Fruit fly (Drosophila melanogaster) whole organism, embryonic: ENCODE data around the gene DZIP1.

Source experiments
- Awh ChIP-seq: fragments of 200-800 bp; sonication (Bioruptor generic); IDR thresholded peaks from 2 replicates; pipeline ENCODE4, ENCODE4 v1.3.6; 2022; ENCODE audit warnings: missing biosample characterization, missing genetic modification characterization
- CG11723 ChIP-seq: fragments of 200-800 bp; sonication (Bioruptor generic); optimal IDR thresholded peaks from 2 replicates; lab custom pipeline; 2017; ENCODE audit warnings: missing biosample characterization, mild to moderate bottlenecking, missing genetic modification characterization
- CG14050 ChIP-seq: fragments of 200-800 bp; sonication (Bioruptor generic); IDR thresholded peaks from 3 replicates; pipeline ENCODE4 v1.3.6; 2022; ENCODE audit warnings: missing biosample characterization, missing genetic modification characterization
- CG14441 ChIP-seq: fragments of 200-800 bp; sonication (Bioruptor generic); IDR thresholded peaks from 2 replicates; pipeline ENCODE4 v1.3.6; 2022; ENCODE audit warnings: missing biosample characterization, missing genetic modification characterization
- CG14965 ChIP-seq: fragments of 200-800 bp; sonication (Bioruptor generic); optimal IDR thresholded peaks from 2 replicates; lab custom pipeline; 2016; ENCODE audit warnings: missing biosample characterization, missing genetic modification characterization, borderline replicate concordance
- CG1529 ChIP-seq: fragments of 200-800 bp; sonication (Bioruptor generic); optimal IDR thresholded peaks from 3 replicates; lab custom pipeline; 2018; ENCODE audit warnings: missing biosample characterization, missing genetic modification characterization
- CG15514 ChIP-seq: fragments of 200-800 bp; sonication (Bioruptor generic); optimal IDR thresholded peaks from 3 replicates; lab custom pipeline; 2017; ENCODE audit warnings: missing biosample characterization, missing genetic modification characterization, mild to moderate bottlenecking, moderate library complexity, missing genetic modification reagents
- CG16813 ChIP-seq: fragments of 200-800 bp; sonication (Bioruptor generic); IDR thresholded peaks from 3 replicates; pipeline ENCODE4 v1.3.6; 2022; ENCODE audit warnings: missing biosample characterization, missing genetic modification characterization; ENCODE audit not compliant: partially characterized antibody
- CG16863 ChIP-seq: fragments of 200-800 bp; sonication (Bioruptor generic); optimal IDR thresholded peaks from 3 replicates; lab custom pipeline; 2016; ENCODE audit warnings: missing biosample characterization, missing genetic modification characterization
- CG18764 ChIP-seq: fragments of 200-800 bp; sonication (Bioruptor generic); optimal IDR thresholded peaks from 3 replicates; lab custom pipeline; 2016; ENCODE audit warnings: missing biosample characterization, missing genetic modification characterization
- CG33213 ChIP-seq: fragments of 200-800 bp; sonication (Bioruptor generic); optimal IDR thresholded peaks from 3 replicates; lab custom pipeline; 2016; ENCODE audit warnings: missing biosample characterization, missing genetic modification characterization
- CG3995 ChIP-seq: fragments of 200-800 bp; sonication (Bioruptor generic); optimal IDR thresholded peaks from 3 replicates; lab custom pipeline; 2016; ENCODE audit warnings: missing biosample characterization, missing genetic modification characterization
- CG6254 ChIP-seq: fragments of 200-800 bp; sonication (Bioruptor generic); optimal IDR thresholded peaks from 3 replicates; lab custom pipeline; 2017; ENCODE audit warnings: mild to moderate bottlenecking, missing biosample characterization, missing genetic modification reagents, missing genetic modification characterization
- CG6791 ChIP-seq: fragments of 200-800 bp; sonication (Bioruptor generic); IDR thresholded peaks from 3 replicates; pipeline ENCODE4 v1.3.6; 2022; ENCODE audit warnings: missing biosample characterization, missing genetic modification characterization; ENCODE audit not compliant: partially characterized antibody
- CG7556 ChIP-seq: fragments of 200-800 bp; sonication (Bioruptor generic); optimal IDR thresholded peaks from 2 replicates; lab custom pipeline; 2017; ENCODE audit warnings: missing biosample characterization, mild to moderate bottlenecking, missing genetic modification characterization
- CG7987 ChIP-seq: fragments of 200-800 bp; sonication (Bioruptor generic); optimal IDR thresholded peaks from 2 replicates; lab custom pipeline; 2018; ENCODE audit warnings: missing biosample characterization, mild to moderate bottlenecking, missing genetic modification characterization, moderate library complexity
- CG8765 ChIP-seq: fragments of 200-800 bp; sonication (Bioruptor generic); IDR thresholded peaks from 2 replicates; pipeline ENCODE4 v1.3.6; 2022; ENCODE audit warnings: missing biosample characterization, missing genetic modification characterization
- CoRest ChIP-seq: fragments of 200-800 bp; sonication (Bioruptor generic); optimal IDR thresholded peaks from 3 replicates; lab custom pipeline; 2018; ENCODE audit warnings: missing biosample characterization, mild to moderate bottlenecking, missing genetic modification characterization, moderate library complexity
- Deaf1 ChIP-seq: fragments of 200-800 bp; optimal IDR thresholded peaks from 3 replicates; lab custom pipeline; 2019; ENCODE audit warnings: missing biosample characterization, mild to moderate bottlenecking, missing genetic modification characterization, moderate library complexity
- Dfd ChIP-seq, 2 experiments: fragments of >200 bp; optimal IDR thresholded peaks; 2 replicates each; lab custom pipeline; 2017; ENCODE audit warnings: missing biosample characterization in 2 of 2, missing genetic modification characterization in 2 of 2
- Dll ChIP-seq: fragments of 200-800 bp; sonication (Bioruptor generic); IDR thresholded peaks from 4 replicates; pipeline ENCODE4 v1.3.6; 2022; ENCODE audit warnings: missing biosample characterization, missing genetic modification characterization; ENCODE audit not compliant: partially characterized antibody
- Doc3 ChIP-seq: fragments of 200-800 bp; sonication (Bioruptor generic); IDR thresholded peaks from 3 replicates; pipeline ENCODE4 v1.3.6; 2022; ENCODE audit warnings: missing biosample characterization, missing genetic modification characterization; ENCODE audit not compliant: partially characterized antibody
- Dref ChIP-seq: fragments of 200-800 bp; sonication (Bioruptor generic); IDR thresholded peaks from 2 replicates; pipeline ENCODE4 v1.3.6; 2022; ENCODE audit warnings: missing biosample characterization, missing genetic modification characterization
- Nf-YB ChIP-seq: fragments of 200-800 bp; sonication (Bioruptor generic); optimal IDR thresholded peaks from 3 replicates; lab custom pipeline; 2019; ENCODE audit warnings: missing biosample characterization, mild to moderate bottlenecking, missing genetic modification characterization, moderate library complexity
- Ptx1 ChIP-seq: fragments of 200-800 bp; sonication (Bioruptor generic); IDR thresholded peaks from 2 replicates; pipeline ENCODE4 v1.3.6; 2022; ENCODE audit warnings: missing biosample characterization, missing genetic modification characterization
- Side ChIP-seq: fragments of 200-800 bp; sonication (Bioruptor generic); optimal IDR thresholded peaks from 2 replicates; lab custom pipeline; 2016; ENCODE audit warnings: missing biosample characterization, missing genetic modification characterization
- Sin3A ChIP-seq: fragments of >200 bp; optimal IDR thresholded peaks from 2 replicates; lab custom pipeline; 2018
- Sox100B ChIP-seq: fragments of 200-800 bp; sonication (Bioruptor generic); optimal IDR thresholded peaks from 3 replicates; lab custom pipeline; 2018; ENCODE audit warnings: missing biosample characterization, mild to moderate bottlenecking, missing genetic modification characterization
- TFAM ChIP-seq: fragments of 200-800 bp; sonication (Bioruptor generic); optimal IDR thresholded peaks from 2 replicates; lab custom pipeline; 2017; ENCODE audit warnings: missing biosample characterization, missing genetic modification characterization, inconsistent platforms
- Xrp1 ChIP-seq: fragments of 200-800 bp; sonication (Bioruptor generic); IDR thresholded peaks from 2 replicates; pipeline ENCODE4 v1.3.6; 2022; ENCODE audit warnings: missing biosample characterization, missing genetic modification characterization
- amos ChIP-seq: fragments of 200-800 bp; sonication (Bioruptor generic); IDR thresholded peaks from 2 replicates; pipeline ENCODE4 v1.3.6; 2022; ENCODE audit warnings: missing biosample characterization, missing genetic modification characterization; ENCODE audit not compliant: partially characterized antibody
- ase ChIP-seq: fragments of 200-800 bp; sonication (Bioruptor generic); IDR thresholded peaks from 3 replicates; pipeline ENCODE4 v1.3.6; 2022; ENCODE audit warnings: missing biosample characterization, missing genetic modification characterization
- esg ChIP-seq: fragments of 200-800 bp; sonication (Bioruptor generic); conservative IDR thresholded peaks from 2 replicates; pipeline ENCODE4 v1.3.6; 2022; ENCODE audit warnings: missing biosample characterization, missing genetic modification characterization
- fd64A ChIP-seq: fragments of 200-800 bp; sonication (Bioruptor generic); optimal IDR thresholded peaks from 3 replicates; lab custom pipeline; 2018; ENCODE audit warnings: missing biosample characterization, mild to moderate bottlenecking, missing genetic modification characterization
- gsb-n ChIP-seq: fragments of 200-800 bp; sonication (Bioruptor generic); optimal IDR thresholded peaks from 3 replicates; lab custom pipeline; 2018; ENCODE audit warnings: missing biosample characterization, mild to moderate bottlenecking, missing genetic modification characterization
- gt ChIP-seq: fragments of 200-800 bp; sonication (Bioruptor generic); IDR thresholded peaks from 2 replicates; pipeline ENCODE4 v1.3.6; 2022; ENCODE audit warnings: missing biosample characterization, missing genetic modification characterization
- jumu ChIP-seq: fragments of 200-800 bp; sonication (Bioruptor generic); optimal IDR thresholded peaks from 3 replicates; lab custom pipeline; 2016; ENCODE audit warnings: missing biosample characterization, missing genetic modification characterization
- ken ChIP-seq: fragments of 200-800 bp; sonication (Bioruptor generic); IDR thresholded peaks from 3 replicates; pipeline ENCODE4 v1.3.6; 2022; ENCODE audit warnings: missing biosample characterization, missing genetic modification characterization
- kni ChIP-seq: fragments of 200-800 bp; sonication (Bioruptor generic); optimal IDR thresholded peaks from 3 replicates; lab custom pipeline; 2017; ENCODE audit warnings: mild to moderate bottlenecking, missing biosample characterization, missing genetic modification reagents, missing genetic modification characterization
- mld ChIP-seq: fragments of 200-800 bp; sonication (Bioruptor generic); IDR thresholded peaks from 3 replicates; pipeline ENCODE4 v1.3.6; 2022; ENCODE audit warnings: missing biosample characterization, missing genetic modification characterization; ENCODE audit not compliant: partially characterized antibody
- odd ChIP-seq: fragments of 200-800 bp; sonication (Bioruptor generic); optimal IDR thresholded peaks from 2 replicates; lab custom pipeline; 2017; ENCODE audit warnings: missing biosample characterization, mild to moderate bottlenecking, missing genetic modification characterization
- ro ChIP-seq: fragments of 200-800 bp; sonication (Bioruptor generic); IDR thresholded peaks from 2 replicates; pipeline ENCODE4 v1.3.6; 2022; ENCODE audit warnings: missing biosample characterization, missing genetic modification characterization
- seq ChIP-seq: fragments of 200-800 bp; sonication (Bioruptor generic); IDR thresholded peaks from 2 replicates; pipeline ENCODE4 v1.3.6; 2022; ENCODE audit warnings: missing biosample characterization, missing genetic modification characterization
- shn ChIP-seq: fragments of 200-800 bp; sonication (Bioruptor generic); optimal IDR thresholded peaks from 3 replicates; lab custom pipeline; 2016; ENCODE audit warnings: missing biosample characterization, missing genetic modification characterization
- sisA ChIP-seq: fragments of 200-800 bp; sonication (Bioruptor generic); IDR thresholded peaks from 2 replicates; pipeline ENCODE4 v1.3.6; 2022; ENCODE audit warnings: missing biosample characterization, missing genetic modification characterization
- slbo ChIP-seq: fragments of 200-800 bp; sonication (Bioruptor generic); IDR thresholded peaks from 2 replicates; pipeline ENCODE4 v1.3.6; 2022; ENCODE audit warnings: missing biosample characterization, missing genetic modification characterization
- slou ChIP-seq: fragments of 200-800 bp; sonication (Bioruptor generic); optimal IDR thresholded peaks from 3 replicates; lab custom pipeline; 2016; ENCODE audit warnings: missing biosample characterization, missing genetic modification characterization
- sug ChIP-seq: fragments of 200-800 bp; optimal IDR thresholded peaks from 2 replicates; lab custom pipeline; 2019; ENCODE audit warnings: missing biosample characterization, mild to moderate bottlenecking, missing genetic modification characterization, moderate library complexity
- tin ChIP-seq: fragments of 200-800 bp; sonication (Bioruptor generic); optimal IDR thresholded peaks from 3 replicates; lab custom pipeline; 2016; ENCODE audit warnings: missing biosample characterization, missing genetic modification characterization
- trh ChIP-seq: fragments of 200-800 bp; sonication (Bioruptor generic); optimal IDR thresholded peaks from 2 replicates; lab custom pipeline; 2016; ENCODE audit warnings: missing biosample characterization, missing genetic modification characterization
- ttk ChIP-seq: fragments of 200-800 bp; sonication (Bioruptor generic); IDR thresholded peaks from 2 replicates; pipeline ENCODE4 v2.1.2; 2022; ENCODE audit warnings: missing biosample characterization, missing genetic modification characterization
- twi ChIP-seq: fragments of 200-800 bp; optimal IDR thresholded peaks from 2 replicates; lab custom pipeline; 2019; ENCODE audit warnings: missing biosample characterization, mild to moderate bottlenecking, missing genetic modification characterization, moderate library complexity

The DZIP1 gene

DNA sequence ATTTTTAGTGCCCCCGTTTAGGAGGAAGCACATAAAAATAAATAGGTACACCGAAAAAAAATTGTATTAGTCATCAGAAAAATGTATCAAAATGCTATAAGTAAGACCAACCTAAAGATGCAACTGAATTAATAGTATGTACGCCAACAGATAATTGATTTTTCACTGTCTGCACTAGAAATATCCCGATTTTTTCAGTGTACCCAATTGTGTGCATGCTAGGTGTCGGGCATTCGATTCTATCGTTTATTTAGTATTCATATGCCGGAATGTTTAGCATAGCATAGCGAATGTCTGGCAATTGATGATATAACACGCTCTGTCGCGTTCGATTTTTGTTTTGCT is 52.3 kb downstream of the DZIP1 start (continued):
- peak; percentile 71 for TF ChIP-seq gsb-n
- peak; percentile 90 for TF ChIP-seq CoRest
- TF ChIP-seq tin (GFP tag; lab: Kevin White, UChicago), result peak; percentile 89
- peak; percentile 69 for TF ChIP-seq sug
- TF ChIP-seq CG7987 (GFP tag; lab: Kevin White, UChicago), result peak; percentile 61
- peak; percentile 89 for TF ChIP-seq ken (GFP tag; lab: Robert Waterston, UW)
- TF ChIP-seq twi (tag; lab: Kevin White, UChicago), result peak; percentile 60
- peak; percentile 76 for TF ChIP-seq CG18764 (GFP tag; lab: Kevin White, UChicago)
- peak; percentile 88 for TF ChIP-seq CG14441 (GFP tag; lab: Robert Waterston, UW)
- peak; percentile 86 for TF ChIP-seq ttk (GFP tag; lab: Robert Waterston, UW)
- peak; percentile 75 for TF ChIP-seq odd (GFP tag; lab: Kevin White, UChicago)
- TF ChIP-seq Dll, result no peak
- peak; percentile 88 for TF ChIP-seq CG16863
- TF ChIP-seq CG33213 (GFP tag; lab: Kevin White, UChicago), result peak; percentile 87
- TF ChIP-seq CG3995 (GFP tag; lab: Kevin White, UChicago), result peak; percentile 45
- TF ChIP-seq Sox100B (GFP tag; lab: Kevin White, UChicago), result peak; percentile 74
- peak; percentile 88 for TF ChIP-seq Xrp1 (GFP tag; lab: Robert Waterston, UW)
- peak; percentile 89 for TF ChIP-seq esg (GFP tag; lab: Robert Waterston, UW)
- TF ChIP-seq CG8765, result peak; percentile 47; the same call in 1 of the 2 replicates
- TF ChIP-seq jumu, result peak; percentile 90
- peak; percentile 90 for TF ChIP-seq sisA (GFP tag; lab: Robert Waterston, UW)
- TF ChIP-seq Dref (GFP tag; lab: Robert Waterston, UW), result no peak
- TF ChIP-seq gt (GFP tag; lab: Robert Waterston, UW), result peak; percentile 12; the same call in 1 of the 2 replicates
- peak; percentile 81 for TF ChIP-seq Awh (GFP tag; lab: Robert Waterston, UW)
- TF ChIP-seq CG6254 (GFP tag; lab: Kevin White, UChicago), result no peak
- TF ChIP-seq shn (GFP tag; lab: Kevin White, UChicago), result peak; percentile 80
- peak; percentile 80 for TF ChIP-seq CG11723 (GFP tag; lab: Kevin White, UChicago)
- TF ChIP-seq Ptx1 (GFP tag; lab: Robert Waterston, UW), result peak; percentile 93
- TF ChIP-seq fd64A (GFP tag; lab: Kevin White, UChicago), result peak; percentile 67
- peak; percentile 81 for TF ChIP-seq slou (GFP tag; lab: Kevin White, UChicago)
- peak; percentile 83 for TF ChIP-seq CG7556 (GFP tag; lab: Kevin White, UChicago)
- no peak for TF ChIP-seq CG6791 (GFP tag; lab: Robert Waterston, UW)
- no peak for TF ChIP-seq TFAM (GFP tag; lab: Kevin White, UChicago)
- TF ChIP-seq amos (GFP tag; lab: Robert Waterston, UW), result no peak
- TF ChIP-seq CG15514, result peak; percentile 76
- TF ChIP-seq ase, result peak; percentile 79; the same call in 2 of the 3 replicates
- peak; percentile 85 for TF ChIP-seq seq (GFP tag; lab: Robert Waterston, UW)
- TF ChIP-seq CG14965, result peak; percentile 73
- TF ChIP-seq Nf-YB (GFP tag; lab: Kevin White, UChicago), result peak; percentile 46
- no peak for TF ChIP-seq Sin3A
- TF ChIP-seq CG1529, result peak; percentile 70
- TF ChIP-seq ro (GFP tag; lab: Robert Waterston, UW), result peak; percentile 58
- peak; percentile 80 for TF ChIP-seq CG14050 (GFP tag; lab: Robert Waterston, UW)
- TF ChIP-seq mld (GFP tag; lab: Robert Waterston, UW), result no peak
- peak; percentile 88 for TF ChIP-seq Side (GFP tag; lab: Kevin White, UChicago)
- TF ChIP-seq slbo (GFP tag; lab: Robert Waterston, UW), result peak; percentile 92
- peak; percentile 65 for TF ChIP-seq Deaf1
- TF ChIP-seq Dfd (GFP tag; optimal IDR thresholded peaks at IDR 0.05; lab: Kevin White, UChicago), result no peak
- TF ChIP-seq CG16813 (GFP tag; lab: Robert Waterston, UW), result no peak
- TF ChIP-seq trh (GFP tag; lab: Kevin White, UChicago), result peak; percentile 75
- TF ChIP-seq kni (GFP tag; lab: Kevin White, UChicago), result no peak
- TF ChIP-seq Doc3 (GFP tag; lab: Robert Waterston, UW), result no peak
